Worm (Caenorhabditis elegans) whole organism, mixed stage, embryonic: Measurements from ENCODE around the gene moa-2.

ENCODE experiments used
- M03D4.4 ChIP-seq: sonication (generic microtip); optimal IDR thresholded peaks from 2 replicates; lab custom pipeline; 2017; ENCODE audit warnings: mild to moderate bottlenecking, missing genetic modification characterization, missing compliant biosample characterization
- blmp-1 ChIP-seq: fragments of 150-350 bp; optimal IDR thresholded peaks from 2 replicates; lab custom pipeline; 2014; ENCODE audit warnings: missing biosample characterization, missing genetic modification characterization
- lsy-2 ChIP-seq: fragments of 150-350 bp; optimal IDR thresholded peaks from 2 replicates; lab custom pipeline; 2014; ENCODE audit warnings: missing biosample characterization, missing genetic modification characterization
- mls-2 ChIP-seq: sonication (generic microtip); optimal IDR thresholded peaks from 2 replicates; lab custom pipeline; 2016; ENCODE audit warnings: mild to moderate bottlenecking, missing genetic modification characterization, moderate library complexity, missing compliant biosample characterization
- nhr-2 ChIP-seq: fragments of 150-350 bp; optimal IDR thresholded peaks from 2 replicates; lab custom pipeline; 2014; ENCODE audit warnings: missing biosample characterization, missing genetic modification characterization
- nhr-237 ChIP-seq: fragments of 150-350 bp; optimal IDR thresholded peaks from 2 replicates; lab custom pipeline; 2014; ENCODE audit warnings: missing biosample characterization, missing genetic modification characterization
- pha-4 ChIP-seq: fragments of 150-350 bp; optimal IDR thresholded peaks from 2 replicates; lab custom pipeline; 2018; ENCODE audit warnings: missing biosample characterization, missing genetic modification reagents, missing genetic modification characterization
- snpc-4 ChIP-seq: fragments of 150-350 bp; optimal IDR thresholded peaks from 2 replicates; lab custom pipeline; 2014; ENCODE audit warnings: missing biosample characterization, missing genetic modification characterization
- sptf-1 ChIP-seq: sonication (generic microtip); optimal IDR thresholded peaks from 2 replicates; lab custom pipeline; 2017; ENCODE audit warnings: mild to moderate bottlenecking, missing genetic modification characterization, moderate library complexity, missing compliant biosample characterization
- ztf-11 ChIP-seq: fragments of 150-350 bp; optimal IDR thresholded peaks from 2 replicates; lab custom pipeline; 2014; ENCODE audit warnings: missing biosample characterization, missing genetic modification characterization

DNA sequence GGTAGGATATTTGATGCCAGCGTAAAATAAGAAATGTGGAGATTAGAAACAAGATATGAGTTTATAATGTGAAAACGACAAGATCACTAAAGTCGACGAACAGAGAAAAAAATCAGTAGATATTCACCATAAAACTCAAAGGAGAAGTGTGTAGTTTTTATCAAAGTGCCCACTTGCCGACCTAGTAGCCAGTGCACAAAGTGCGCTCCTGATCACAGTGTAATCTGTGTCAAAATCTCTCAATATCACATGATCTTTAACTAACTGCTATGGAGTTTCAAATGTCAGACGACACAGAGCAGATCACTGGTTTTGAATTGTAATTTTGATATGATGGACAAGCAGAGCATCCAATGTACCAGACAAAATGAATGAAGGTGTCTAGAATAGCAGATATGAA is 21.6 kb upstream of the moa-2 start:
- TF ChIP-seq sptf-1 (tag; lab: Kevin White, UChicago), result no peak
- TF ChIP-seq ztf-11 (tag; lab: Kevin White, UChicago), result no peak
- TF ChIP-seq lsy-2 (tag; lab: Kevin White, UChicago), result no peak
- TF ChIP-seq snpc-4 (tag; lab: Kevin White, UChicago), result no peak
- TF ChIP-seq blmp-1 (tag; lab: Kevin White, UChicago), result no peak
- TF ChIP-seq mls-2 (tag; lab: Kevin White, UChicago), result no peak
- TF ChIP-seq M03D4.4 (tag; lab: Kevin White, UChicago), result no peak
- TF ChIP-seq nhr-2 (tag; lab: Kevin White, UChicago), result no peak
- TF ChIP-seq pha-4 (tag; lab: Kevin White, UChicago), result no peak
- TF ChIP-seq nhr-237 (tag; lab: Kevin White, UChicago), result no peak
